Fruit fly (Drosophila melanogaster) whole organism, embryonic: Measurements from ENCODE around the gene BckdhA.

Experiments
- ATbp ChIP-seq: fragments of 200-800 bp; sonication (Bioruptor generic); optimal IDR thresholded peaks from 2 replicates; lab custom pipeline; 2017; ENCODE audit warnings: missing biosample characterization, mild to moderate bottlenecking, missing genetic modification characterization, missing genetic modification reagents
- Antp ChIP-seq: fragments of 200-800 bp; sonication (Bioruptor generic); optimal IDR thresholded peaks from 3 replicates; lab custom pipeline; 2016; ENCODE audit warnings: missing biosample characterization, missing genetic modification characterization
- Asciz ChIP-seq: fragments of 200-800 bp; sonication (Bioruptor generic); optimal IDR thresholded peaks from 2 replicates; lab custom pipeline; 2017; ENCODE audit warnings: missing biosample characterization, mild to moderate bottlenecking, missing genetic modification characterization, missing genetic modification reagents
- Bdp1 ChIP-seq: fragments of 200-800 bp; sonication (Bioruptor generic); optimal IDR thresholded peaks from 3 replicates; lab custom pipeline; 2016; ENCODE audit warnings: missing biosample characterization, missing genetic modification characterization
- CG10209 ChIP-seq: fragments of 200-800 bp; sonication (Bioruptor generic); optimal IDR thresholded peaks from 3 replicates; lab custom pipeline; 2017; ENCODE audit warnings: missing biosample characterization, mild to moderate bottlenecking, missing genetic modification characterization, missing genetic modification reagents
- CG10267 ChIP-seq: fragments of 200-800 bp; sonication (Bioruptor generic); optimal IDR thresholded peaks from 2 replicates; lab custom pipeline; 2018; ENCODE audit warnings: missing biosample characterization, mild to moderate bottlenecking, missing genetic modification characterization, moderate library complexity
- CG11695 ChIP-seq: fragments of 200-800 bp; sonication (Bioruptor generic); IDR thresholded peaks from 3 replicates; pipeline ENCODE4 v1.3.6; 2022; ENCODE audit warnings: missing biosample characterization, missing genetic modification characterization
- CG1233 ChIP-seq: fragments of 200-800 bp; sonication (Bioruptor generic); optimal IDR thresholded peaks from 4 replicates; lab custom pipeline; 2018; ENCODE audit warnings: missing biosample characterization, mild to moderate bottlenecking, missing genetic modification characterization
- CG14050 ChIP-seq: fragments of 200-800 bp; sonication (Bioruptor generic); IDR thresholded peaks from 3 replicates; pipeline ENCODE4 v1.3.6; 2022; ENCODE audit warnings: missing biosample characterization, missing genetic modification characterization
- CG15514 ChIP-seq: fragments of 200-800 bp; sonication (Bioruptor generic); optimal IDR thresholded peaks from 3 replicates; lab custom pipeline; 2017; ENCODE audit warnings: missing biosample characterization, missing genetic modification characterization, mild to moderate bottlenecking, moderate library complexity, missing genetic modification reagents
- CG17829 ChIP-seq: fragments of 200-800 bp; optimal IDR thresholded peaks from 2 replicates; lab custom pipeline; 2019; ENCODE audit warnings: missing biosample characterization, mild to moderate bottlenecking, missing genetic modification characterization, moderate library complexity
- CG18619 ChIP-seq: fragments of 200-800 bp; sonication (Bioruptor generic); optimal IDR thresholded peaks from 3 replicates; lab custom pipeline; 2017; ENCODE audit warnings: missing biosample characterization, mild to moderate bottlenecking, missing genetic modification characterization
- CG2116 ChIP-seq: fragments of 200-800 bp; sonication (Bioruptor generic); optimal IDR thresholded peaks from 3 replicates; lab custom pipeline; 2018; ENCODE audit warnings: missing biosample characterization, mild to moderate bottlenecking, missing genetic modification characterization
- CG30431 ChIP-seq: fragments of 200-800 bp; sonication (Bioruptor generic); optimal IDR thresholded peaks from 2 replicates; lab custom pipeline; 2017; ENCODE audit warnings: missing biosample characterization, missing genetic modification characterization
- CG3281 ChIP-seq: fragments of 200-800 bp; sonication (Bioruptor generic); optimal IDR thresholded peaks from 3 replicates; lab custom pipeline; 2017; ENCODE audit warnings: missing biosample characterization, mild to moderate bottlenecking, missing genetic modification characterization
- CG3838 ChIP-seq: fragments of 200-800 bp; sonication (Bioruptor generic); optimal IDR thresholded peaks from 3 replicates; lab custom pipeline; 2016; ENCODE audit warnings: missing biosample characterization, missing genetic modification characterization
- CG5953 ChIP-seq: fragments of 200-800 bp; sonication (Bioruptor generic); IDR thresholded peaks from 2 replicates; pipeline ENCODE4 v1.3.6; 2022; ENCODE audit warnings: missing biosample characterization, missing genetic modification characterization
- CG7271 ChIP-seq: fragments of 200-800 bp; sonication (Bioruptor generic); optimal IDR thresholded peaks from 2 replicates; lab custom pipeline; 2018; ENCODE audit warnings: missing biosample characterization, mild to moderate bottlenecking, missing genetic modification characterization, moderate library complexity
- CG7928 ChIP-seq: fragments of 200-800 bp; sonication (Bioruptor generic); optimal IDR thresholded peaks from 2 replicates; lab custom pipeline; 2017; ENCODE audit warnings: missing biosample characterization, mild to moderate bottlenecking, missing genetic modification characterization
- CG9609 ChIP-seq: fragments of 200-800 bp; sonication (Bioruptor generic); optimal IDR thresholded peaks from 3 replicates; lab custom pipeline; 2016; ENCODE audit warnings: missing biosample characterization, missing genetic modification characterization
- D19A ChIP-seq: fragments of 200-800 bp; optimal IDR thresholded peaks from 3 replicates; lab custom pipeline; 2019; ENCODE audit warnings: missing biosample characterization, mild to moderate bottlenecking, missing genetic modification characterization, moderate library complexity
- E2f2 ChIP-seq: fragments of 200-800 bp; sonication (Bioruptor generic); IDR thresholded peaks from 2 replicates; pipeline ENCODE4 v1.3.6; 2022; ENCODE audit warnings: missing biosample characterization, missing genetic modification characterization
- Fer3 ChIP-seq: fragments of 200-800 bp; sonication (Bioruptor generic); optimal IDR thresholded peaks from 2 replicates; lab custom pipeline; 2018; ENCODE audit warnings: missing biosample characterization, mild to moderate bottlenecking, missing genetic modification characterization, moderate library complexity
- HLH3B ChIP-seq: fragments of 200-800 bp; sonication (Bioruptor generic); IDR thresholded peaks from 2 replicates; pipeline ENCODE4 v1.3.6; 2022; ENCODE audit warnings: missing biosample characterization, missing genetic modification characterization
- HLHmδ ChIP-seq: fragments of 200-800 bp; sonication (Bioruptor generic); optimal IDR thresholded peaks from 2 replicates; lab custom pipeline; 2018; ENCODE audit warnings: missing biosample characterization, mild to moderate bottlenecking, missing genetic modification characterization, moderate library complexity
- MBD-R2 ChIP-seq: fragments of 200-800 bp; sonication (Bioruptor generic); IDR thresholded peaks from 2 replicates; pipeline ENCODE4 v1.3.6; 2022; ENCODE audit warnings: missing biosample characterization, missing genetic modification characterization
- Mes4 ChIP-seq: fragments of 200-800 bp; sonication (Bioruptor generic); optimal IDR thresholded peaks from 2 replicates; lab custom pipeline; 2016; ENCODE audit warnings: missing biosample characterization, missing genetic modification characterization
- Oaz ChIP-seq: fragments of 200-800 bp; sonication (Bioruptor generic); IDR thresholded peaks from 2 replicates; pipeline ENCODE4 v1.3.6; 2022; ENCODE audit warnings: missing biosample characterization, missing genetic modification characterization
- Poxn ChIP-seq: fragments of 200-800 bp; sonication (Bioruptor generic); IDR thresholded peaks from 2 replicates; pipeline ENCODE4 v1.3.6; 2022; ENCODE audit warnings: missing biosample characterization, missing genetic modification characterization
- Side ChIP-seq: fragments of 200-800 bp; sonication (Bioruptor generic); optimal IDR thresholded peaks from 2 replicates; lab custom pipeline; 2016; ENCODE audit warnings: missing biosample characterization, missing genetic modification characterization
- Six4 ChIP-seq: fragments of 200-800 bp; sonication (Bioruptor generic); optimal IDR thresholded peaks from 2 replicates; lab custom pipeline; 2016; ENCODE audit warnings: missing biosample characterization, missing genetic modification characterization
- Sox102F ChIP-seq: fragments of 200-800 bp; sonication (Bioruptor generic); optimal IDR thresholded peaks from 2 replicates; lab custom pipeline; 2018; ENCODE audit warnings: missing biosample characterization, mild to moderate bottlenecking, missing genetic modification characterization, moderate library complexity
- Sry-δ ChIP-seq: fragments of 200-800 bp; sonication (Bioruptor generic); optimal IDR thresholded peaks from 2 replicates; lab custom pipeline; 2016; ENCODE audit warnings: missing biosample characterization, missing genetic modification characterization
- cad ChIP-seq: fragments of >200 bp; optimal IDR thresholded peaks from 2 replicates; lab custom pipeline; 2017; ENCODE audit warnings: missing biosample characterization, missing genetic modification characterization
- caup ChIP-seq: fragments of 200-800 bp; sonication (Bioruptor generic); optimal IDR thresholded peaks from 3 replicates; lab custom pipeline; 2017; ENCODE audit warnings: missing biosample characterization, mild to moderate bottlenecking, missing genetic modification characterization, moderate library complexity; ENCODE audit not compliant: severe bottlenecking
- chm ChIP-seq: fragments of 200-800 bp; sonication (Bioruptor generic); IDR thresholded peaks from 2 replicates; pipeline ENCODE4 v1.3.6; 2022; ENCODE audit warnings: missing biosample characterization, missing genetic modification characterization
- dpn ChIP-seq, 2 experiments: fragments of 200-800 bp; sonication (Bioruptor generic); optimal IDR thresholded peaks; 3 replicates each; lab custom pipeline; 2016; ENCODE audit warnings: missing biosample characterization in 2 of 2, missing genetic modification characterization in 2 of 2
- fd96Cb ChIP-seq: fragments of 200-800 bp; sonication (Bioruptor generic); optimal IDR thresholded peaks from 2 replicates; lab custom pipeline; 2018; ENCODE audit warnings: missing biosample characterization, mild to moderate bottlenecking, missing genetic modification characterization, moderate library complexity
- ftz-f1 ChIP-seq: fragments of 200-800 bp; sonication (Bioruptor generic); optimal IDR thresholded peaks from 2 replicates; lab custom pipeline; 2016; ENCODE audit warnings: missing biosample characterization, missing genetic modification characterization
- gem ChIP-seq: fragments of 200-800 bp; sonication (Bioruptor generic); optimal IDR thresholded peaks from 2 replicates; lab custom pipeline; 2019; ENCODE audit warnings: missing biosample characterization, mild to moderate bottlenecking, missing genetic modification characterization, moderate library complexity
- hb ChIP-seq: fragments of 200-800 bp; sonication (Bioruptor generic); IDR thresholded peaks from 3 replicates; pipeline ENCODE4 v1.3.6; 2022; ENCODE audit warnings: missing biosample characterization, missing genetic modification characterization; ENCODE audit not compliant: partially characterized antibody
- kni ChIP-seq: fragments of 200-800 bp; sonication (Bioruptor generic); optimal IDR thresholded peaks from 3 replicates; lab custom pipeline; 2017; ENCODE audit warnings: mild to moderate bottlenecking, missing biosample characterization, missing genetic modification reagents, missing genetic modification characterization
- pum ChIP-seq: fragments of 200-800 bp; sonication (Bioruptor generic); optimal IDR thresholded peaks from 2 replicates; lab custom pipeline; 2016; ENCODE audit warnings: missing biosample characterization, missing genetic modification characterization
- so ChIP-seq: fragments of 200-800 bp; sonication (Bioruptor generic); IDR thresholded peaks from 3 replicates; pipeline ENCODE4 v1.3.6; 2022; ENCODE audit warnings: missing biosample characterization, missing genetic modification characterization
- sqz ChIP-seq: fragments of 200-800 bp; sonication (Bioruptor generic); optimal IDR thresholded peaks from 3 replicates; lab custom pipeline; 2018; ENCODE audit warnings: missing biosample characterization, mild to moderate bottlenecking, missing genetic modification characterization
- stwl ChIP-seq: fragments of 200-800 bp; sonication (Bioruptor generic); optimal IDR thresholded peaks from 3 replicates; lab custom pipeline; 2018; ENCODE audit warnings: missing biosample characterization, mild to moderate bottlenecking, missing genetic modification characterization, moderate library complexity
- sug ChIP-seq: fragments of 200-800 bp; optimal IDR thresholded peaks from 2 replicates; lab custom pipeline; 2019; ENCODE audit warnings: missing biosample characterization, mild to moderate bottlenecking, missing genetic modification characterization, moderate library complexity
- tap ChIP-seq: fragments of 200-800 bp; optimal IDR thresholded peaks from 3 replicates; lab custom pipeline; 2019; ENCODE audit warnings: missing biosample characterization, mild to moderate bottlenecking, missing genetic modification characterization, moderate library complexity
- twi ChIP-seq: fragments of 200-800 bp; optimal IDR thresholded peaks from 2 replicates; lab custom pipeline; 2019; ENCODE audit warnings: missing biosample characterization, mild to moderate bottlenecking, missing genetic modification characterization, moderate library complexity
- wdn ChIP-seq: fragments of 200-800 bp; sonication (Bioruptor generic); IDR thresholded peaks from 2 replicates; pipeline ENCODE4 v1.3.6; 2022; ENCODE audit warnings: missing biosample characterization, missing genetic modification characterization
- zfh2 ChIP-seq: fragments of 200-800 bp; sonication (Bioruptor generic); optimal IDR thresholded peaks from 2 replicates; lab custom pipeline; 2016; ENCODE audit warnings: missing biosample characterization, missing genetic modification characterization

Gene BckdhA

DNA sequence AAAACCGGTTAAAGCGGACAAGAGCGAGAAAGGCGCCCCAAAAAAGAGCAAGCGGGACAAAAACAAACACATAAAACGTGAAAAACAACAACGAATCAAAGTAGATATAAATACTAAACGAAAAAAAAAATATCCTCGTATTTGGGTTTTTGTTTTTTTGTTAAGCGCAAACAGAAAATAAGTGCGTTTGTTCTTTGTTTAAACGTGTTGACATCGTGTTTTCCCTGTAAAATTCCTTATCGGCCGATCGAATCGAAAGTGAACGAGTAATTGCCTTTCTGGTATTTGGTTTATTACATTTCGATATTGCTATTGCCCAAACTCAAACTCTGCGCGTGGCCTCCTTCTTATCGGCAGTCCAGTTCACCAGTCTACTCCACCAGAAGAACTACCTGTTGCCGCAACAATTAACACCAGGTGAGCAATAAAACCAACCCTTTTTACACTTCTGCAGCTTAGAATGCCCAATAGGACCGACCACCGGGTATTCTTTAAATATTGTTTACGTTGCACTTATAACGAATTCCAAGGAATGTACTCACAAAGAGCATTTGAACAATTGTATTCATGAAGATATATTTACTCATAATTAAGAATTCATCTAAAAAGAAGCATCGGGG, 36.3 kb downstream of the BckdhA start (continued):
- no peak for TF ChIP-seq CG7271
- TF ChIP-seq CG3838 (GFP tag; lab: Kevin White, UChicago), result no peak
- TF ChIP-seq chm (GFP tag; lab: Robert Waterston, UW), result no peak
- no peak for TF ChIP-seq CG3281 (GFP tag; lab: Kevin White, UChicago)
- no peak for TF ChIP-seq CG2116 (GFP tag; lab: Kevin White, UChicago)
- TF ChIP-seq E2f2 (GFP tag; lab: Robert Waterston, UW), result no peak
- TF ChIP-seq CG11695, result no peak
- TF ChIP-seq CG10209 (GFP tag; lab: Kevin White, UChicago), result no peak
- no peak for TF ChIP-seq Mes4 (GFP tag; lab: Kevin White, UChicago)
- TF ChIP-seq HLH3B (GFP tag; lab: Robert Waterston, UW), result no peak
- TF ChIP-seq Sox102F (GFP tag; lab: Kevin White, UChicago), result no peak
- TF ChIP-seq zfh2 (GFP tag; lab: Kevin White, UChicago), result no peak
- no peak for TF ChIP-seq Bdp1 (GFP tag; lab: Kevin White, UChicago)
- TF ChIP-seq stwl (tag; lab: Kevin White, UChicago), result no peak
- TF ChIP-seq ftz-f1 (GFP tag; lab: Kevin White, UChicago), result no peak
- TF ChIP-seq Poxn (GFP tag; lab: Robert Waterston, UW), result no peak
- TF ChIP-seq pum, result no peak
- peak; percentile 10 for TF ChIP-seq gem (tag; lab: Kevin White, UChicago)
- no peak for TF ChIP-seq wdn (GFP tag; lab: Robert Waterston, UW)
- no peak for TF ChIP-seq CG7928 (GFP tag; lab: Kevin White, UChicago)
- no peak for TF ChIP-seq CG15514
- TF ChIP-seq caup (GFP tag; lab: Kevin White, UChicago), result no peak
- TF ChIP-seq so (GFP tag; lab: Robert Waterston, UW), result no peak
- TF ChIP-seq CG1233 (GFP tag; lab: Kevin White, UChicago), result no peak
- TF ChIP-seq cad (GFP tag; lab: Kevin White, UChicago), result peak; percentile 53
- TF ChIP-seq dpn (GFP tag; optimal IDR thresholded peaks at IDR 0.05; lab: Kevin White, UChicago), result no peak
- peak; percentile 11 for TF ChIP-seq sug (tag; lab: Kevin White, UChicago)
- TF ChIP-seq Asciz (GFP tag; lab: Kevin White, UChicago), result no peak
- TF ChIP-seq HLHmδ, result no peak
- TF ChIP-seq CG10267 (tag; lab: Kevin White, UChicago), result no peak
- TF ChIP-seq CG9609 (GFP tag; lab: Kevin White, UChicago), result no peak
- no peak for TF ChIP-seq CG5953 (GFP tag; lab: Robert Waterston, UW)
- peak; percentile 43 for TF ChIP-seq kni (GFP tag; lab: Kevin White, UChicago)
- no peak for TF ChIP-seq hb (GFP tag; lab: Robert Waterston, UW)
- no peak for TF ChIP-seq fd96Cb (tag; lab: Kevin White, UChicago)
- no peak for TF ChIP-seq Sry-δ (GFP tag; lab: Kevin White, UChicago)
- TF ChIP-seq Oaz (GFP tag; lab: Robert Waterston, UW), result no peak
- TF ChIP-seq sqz, result peak; percentile 56
- no peak for TF ChIP-seq Fer3
- TF ChIP-seq twi (tag; lab: Kevin White, UChicago), result no peak
- TF ChIP-seq ATbp (GFP tag; lab: Kevin White, UChicago), result no peak
- TF ChIP-seq D19A, result peak; percentile 88
- TF ChIP-seq CG30431 (GFP tag; lab: Kevin White, UChicago), result no peak
- TF ChIP-seq CG18619 (GFP tag; lab: Kevin White, UChicago), result no peak
- no peak for TF ChIP-seq CG14050
- no peak for TF ChIP-seq Side (GFP tag; lab: Kevin White, UChicago)
- no peak for TF ChIP-seq tap
- no peak for TF ChIP-seq Antp (GFP tag; lab: Kevin White, UChicago)
- TF ChIP-seq Six4 (GFP tag; lab: Kevin White, UChicago), result no peak
- no peak for TF ChIP-seq CG17829 (tag; lab: Kevin White, UChicago)
- no peak for TF ChIP-seq MBD-R2
